Fruit fly (Drosophila melanogaster) Kc167 (cell line): Measurements from ENCODE around the gene CG5895.

Experiments
- Sin3A ChIP-seq: fragments of >200 bp; optimal IDR thresholded peaks from 2 replicates; lab custom pipeline; 2018; ENCODE audit warnings: missing external identifiers
- h ChIP-seq: fragments of >200 bp; optimal IDR thresholded peaks from 3 replicates; lab custom pipeline; 2018; ENCODE audit warnings: missing external identifiers
- insv ChIP-seq: fragments of >200 bp; optimal IDR thresholded peaks from 3 replicates; lab custom pipeline; 2018; ENCODE audit warnings: missing external identifiers
- psq ChIP-seq: fragments of >200 bp; optimal IDR thresholded peaks from 2 replicates; lab custom pipeline; 2017; ENCODE audit warnings: missing external identifiers
- ttk ChIP-seq: sonication (Bioruptor generic); optimal IDR thresholded peaks from 2 replicates; lab custom pipeline; 2017; ENCODE audit warnings: missing external identifiers

dm6 chr3L:16049955-16050886 is 14.9 kb downstream of the CG5895 start:
- TF ChIP-seq psq (lab: Kevin White, UChicago), result no peak
- no peak for TF ChIP-seq Sin3A (lab: Kevin White, UChicago)
- TF ChIP-seq insv (lab: Kevin White, UChicago), result no peak
- TF ChIP-seq ttk (lab: Kevin White, UChicago), result no peak
- no peak for TF ChIP-seq h
